Worm (Caenorhabditis elegans): ENCODE data around the gene sre-9.

DNA sequence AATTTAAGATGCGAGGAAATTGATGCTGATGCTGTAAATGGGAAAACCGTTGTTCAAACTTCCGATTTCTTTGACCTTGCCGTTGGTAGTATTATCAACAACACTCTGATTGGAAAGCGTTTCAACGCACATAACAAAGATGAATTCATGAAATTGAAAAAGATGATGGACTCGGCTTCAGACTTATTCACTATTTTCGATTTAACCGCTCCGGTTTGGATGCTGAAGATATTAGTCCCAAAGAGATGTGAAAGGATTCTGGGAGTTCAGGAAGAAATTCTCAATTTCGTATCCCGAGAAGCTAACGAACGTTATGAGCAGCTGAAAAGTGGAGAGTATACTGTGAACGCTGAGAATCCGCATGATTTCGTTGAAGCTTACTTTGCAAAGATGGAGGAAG is 48.6 kb downstream of the sre-9 start:
- TF ChIP-seq him-1 (tag; optimal IDR thresholded peaks at IDR 0.05) = no peak
- TF ChIP-seq dao-5 (tag; optimal IDR thresholded peaks at IDR 0.05) = no peak
